Fruit fly (Drosophila melanogaster) whole organism, embryonic: ENCODE results near the gene CG32099.
A peak's percentile ranks its signal among the peaks of the same experiment; 100 is the strongest.

ENCODE experiments used
- Ada2b ChIP-seq: fragments of 200-800 bp; sonication (Bioruptor generic); IDR thresholded peaks from 2 replicates; pipeline ENCODE4 v1.3.6; 2022; ENCODE audit warnings: missing biosample characterization, missing genetic modification characterization
- CG11504 ChIP-seq: fragments of 200-800 bp; sonication (Bioruptor generic); optimal IDR thresholded peaks from 3 replicates; lab custom pipeline; 2019; ENCODE audit warnings: missing biosample characterization, mild to moderate bottlenecking, missing genetic modification characterization, moderate library complexity
- CG12219 ChIP-seq: fragments of 200-800 bp; sonication (Bioruptor generic); optimal IDR thresholded peaks from 3 replicates; lab custom pipeline; 2018; ENCODE audit warnings: missing biosample characterization, mild to moderate bottlenecking, missing genetic modification characterization
- CG14710 ChIP-seq: fragments of 200-800 bp; sonication (Bioruptor generic); optimal IDR thresholded peaks from 3 replicates; lab custom pipeline; 2019; ENCODE audit warnings: missing biosample characterization, mild to moderate bottlenecking, missing genetic modification characterization, moderate library complexity
- CG17186 ChIP-seq: fragments of 200-800 bp; sonication (Bioruptor generic); optimal IDR thresholded peaks from 3 replicates; lab custom pipeline; 2017; ENCODE audit warnings: missing biosample characterization, missing genetic modification reagents, missing genetic modification characterization
- CG17568 ChIP-seq: fragments of 200-800 bp; sonication (Bioruptor generic); optimal IDR thresholded peaks from 2 replicates; lab custom pipeline; 2018; ENCODE audit warnings: missing biosample characterization, mild to moderate bottlenecking, missing genetic modification characterization, moderate library complexity
- CG17829 ChIP-seq: fragments of 200-800 bp; optimal IDR thresholded peaks from 2 replicates; lab custom pipeline; 2019; ENCODE audit warnings: missing biosample characterization, mild to moderate bottlenecking, missing genetic modification characterization, moderate library complexity
- CG18599 ChIP-seq: fragments of 200-800 bp; sonication (Bioruptor generic); optimal IDR thresholded peaks from 3 replicates; lab custom pipeline; 2017; ENCODE audit warnings: missing biosample characterization, missing genetic modification characterization, mild to moderate bottlenecking, moderate library complexity, missing genetic modification reagents
- CG2120 ChIP-seq: fragments of 200-800 bp; sonication (Bioruptor generic); optimal IDR thresholded peaks from 3 replicates; lab custom pipeline; 2016; ENCODE audit warnings: missing biosample characterization, missing genetic modification characterization
- CG32772 ChIP-seq: fragments of 200-800 bp; sonication (Bioruptor generic); IDR thresholded peaks from 2 replicates; pipeline ENCODE4 v1.3.6; 2022; ENCODE audit warnings: missing biosample characterization, missing genetic modification characterization
- CG42726 ChIP-seq: fragments of 200-800 bp; sonication (Bioruptor generic); IDR thresholded peaks from 2 replicates; pipeline ENCODE4 v1.3.6; 2022; ENCODE audit warnings: missing biosample characterization, missing genetic modification characterization; ENCODE audit not compliant: partially characterized antibody
- CG5953 ChIP-seq: fragments of 200-800 bp; sonication (Bioruptor generic); IDR thresholded peaks from 2 replicates; pipeline ENCODE4 v1.3.6; 2022; ENCODE audit warnings: missing biosample characterization, missing genetic modification characterization
- CG6254 ChIP-seq: fragments of 200-800 bp; sonication (Bioruptor generic); optimal IDR thresholded peaks from 3 replicates; lab custom pipeline; 2017; ENCODE audit warnings: mild to moderate bottlenecking, missing biosample characterization, missing genetic modification reagents, missing genetic modification characterization
- CG9215 ChIP-seq: fragments of 200-800 bp; sonication (Bioruptor generic); IDR thresholded peaks from 2 replicates; pipeline ENCODE4 v1.3.6; 2022; ENCODE audit warnings: missing biosample characterization, missing genetic modification characterization
- CoRest ChIP-seq: fragments of 200-800 bp; sonication (Bioruptor generic); optimal IDR thresholded peaks from 3 replicates; lab custom pipeline; 2018; ENCODE audit warnings: missing biosample characterization, mild to moderate bottlenecking, missing genetic modification characterization, moderate library complexity
- Dek ChIP-seq: fragments of 200-800 bp; sonication (Bioruptor generic); optimal IDR thresholded peaks from 3 replicates; lab custom pipeline; 2019; ENCODE audit warnings: missing biosample characterization, mild to moderate bottlenecking, missing genetic modification characterization, moderate library complexity
- Hsf ChIP-seq: fragments of 200-800 bp; sonication (Bioruptor generic); optimal IDR thresholded peaks from 3 replicates; lab custom pipeline; 2016; ENCODE audit warnings: missing biosample characterization, missing genetic modification characterization
- MESR4 ChIP-seq: fragments of 200-800 bp; sonication (Bioruptor generic); optimal IDR thresholded peaks from 2 replicates; lab custom pipeline; 2018; ENCODE audit warnings: missing biosample characterization, mild to moderate bottlenecking, missing genetic modification characterization, moderate library complexity
- Med ChIP-seq: fragments of 200-800 bp; sonication (Bioruptor generic); peaks from one replicate; lab custom pipeline; 2016; ENCODE audit warnings: missing biosample characterization, missing genetic modification characterization, mild to moderate bottlenecking, inconsistent platforms, moderate library complexity
- NFAT ChIP-seq: fragments of 200-800 bp; sonication (Bioruptor generic); IDR thresholded peaks from 2 replicates; pipeline ENCODE4 v1.3.6; 2022; ENCODE audit warnings: missing biosample characterization, missing genetic modification characterization
- Nf-YB ChIP-seq: fragments of 200-800 bp; sonication (Bioruptor generic); optimal IDR thresholded peaks from 3 replicates; lab custom pipeline; 2019; ENCODE audit warnings: missing biosample characterization, mild to moderate bottlenecking, missing genetic modification characterization, moderate library complexity
- Optix ChIP-seq: fragments of 200-800 bp; sonication (Bioruptor generic); IDR thresholded peaks from 3 replicates; pipeline ENCODE4 v1.3.6; 2022; ENCODE audit warnings: missing biosample characterization, missing genetic modification characterization
- Rfx ChIP-seq: fragments of 200-800 bp; sonication (Bioruptor generic); IDR thresholded peaks from 2 replicates; pipeline ENCODE4 v1.3.6; 2022; ENCODE audit warnings: missing biosample characterization, missing genetic modification characterization
- Scr ChIP-seq: fragments of 200-800 bp; sonication (Bioruptor generic); IDR thresholded peaks from 2 replicates; pipeline ENCODE4 v1.3.6; 2022; ENCODE audit warnings: missing biosample characterization, missing genetic modification characterization; ENCODE audit not compliant: partially characterized antibody
- amos ChIP-seq: fragments of 200-800 bp; sonication (Bioruptor generic); IDR thresholded peaks from 2 replicates; pipeline ENCODE4 v1.3.6; 2022; ENCODE audit warnings: missing biosample characterization, missing genetic modification characterization; ENCODE audit not compliant: partially characterized antibody
- aop ChIP-seq: fragments of 200-800 bp; sonication (Bioruptor generic); IDR thresholded peaks from 2 replicates; pipeline ENCODE4 v1.3.6; 2022; ENCODE audit warnings: missing biosample characterization, missing genetic modification characterization
- bab2 ChIP-seq: fragments of 200-800 bp; sonication (Bioruptor generic); optimal IDR thresholded peaks from 2 replicates; lab custom pipeline; 2016; ENCODE audit warnings: missing biosample characterization, missing genetic modification characterization
- chm ChIP-seq: fragments of 200-800 bp; sonication (Bioruptor generic); IDR thresholded peaks from 2 replicates; pipeline ENCODE4 v1.3.6; 2022; ENCODE audit warnings: missing biosample characterization, missing genetic modification characterization
- corto ChIP-seq: fragments of 200-800 bp; sonication (Bioruptor generic); optimal IDR thresholded peaks from 2 replicates; lab custom pipeline; 2016; ENCODE audit warnings: missing biosample characterization, mild to moderate bottlenecking, missing genetic modification characterization, moderate library complexity
- crc ChIP-seq: fragments of 200-800 bp; sonication (Bioruptor generic); optimal IDR thresholded peaks from 2 replicates; lab custom pipeline; 2016; ENCODE audit warnings: missing biosample characterization, missing genetic modification characterization
- cwo ChIP-seq: fragments of 200-800 bp; sonication (Bioruptor generic); optimal IDR thresholded peaks from 3 replicates; lab custom pipeline; 2017; ENCODE audit warnings: missing biosample characterization, missing genetic modification characterization, mild to moderate bottlenecking, moderate library complexity, missing genetic modification reagents
- disco-r ChIP-seq: fragments of 200-800 bp; sonication (Bioruptor generic); optimal IDR thresholded peaks from 2 replicates; lab custom pipeline; 2016; ENCODE audit warnings: missing biosample characterization, missing genetic modification characterization
- exex ChIP-seq: fragments of 200-800 bp; sonication (Bioruptor generic); optimal IDR thresholded peaks from 4 replicates; lab custom pipeline; 2018; ENCODE audit warnings: missing biosample characterization, mild to moderate bottlenecking, missing genetic modification characterization, moderate library complexity
- ftz-f1 ChIP-seq: fragments of 200-800 bp; sonication (Bioruptor generic); optimal IDR thresholded peaks from 2 replicates; lab custom pipeline; 2016; ENCODE audit warnings: missing biosample characterization, missing genetic modification characterization
- her ChIP-seq: fragments of 200-800 bp; sonication (Bioruptor generic); optimal IDR thresholded peaks from 2 replicates; lab custom pipeline; 2016; ENCODE audit warnings: missing biosample characterization, missing genetic modification characterization
- kah ChIP-seq: fragments of 200-800 bp; sonication (Bioruptor generic); optimal IDR thresholded peaks from 2 replicates; lab custom pipeline; 2018; ENCODE audit warnings: missing biosample characterization, mild to moderate bottlenecking, missing genetic modification characterization
- nerfin-1 ChIP-seq: fragments of 200-800 bp; sonication (Bioruptor generic); optimal IDR thresholded peaks from 3 replicates; lab custom pipeline; 2019; ENCODE audit warnings: missing biosample characterization, mild to moderate bottlenecking, missing genetic modification characterization, moderate library complexity
- onecut ChIP-seq: fragments of 200-800 bp; sonication (Bioruptor generic); IDR thresholded peaks from 2 replicates; pipeline ENCODE4 v1.3.6; 2022; ENCODE audit warnings: missing biosample characterization, missing genetic modification characterization
- pum ChIP-seq: fragments of 200-800 bp; sonication (Bioruptor generic); optimal IDR thresholded peaks from 2 replicates; lab custom pipeline; 2016; ENCODE audit warnings: missing biosample characterization, missing genetic modification characterization
- pzg ChIP-seq: fragments of 200-800 bp; sonication (Bioruptor generic); optimal IDR thresholded peaks from 3 replicates; lab custom pipeline; 2018; ENCODE audit warnings: missing biosample characterization, mild to moderate bottlenecking, missing genetic modification characterization, moderate library complexity
- seq ChIP-seq: fragments of 200-800 bp; sonication (Bioruptor generic); IDR thresholded peaks from 2 replicates; pipeline ENCODE4 v1.3.6; 2022; ENCODE audit warnings: missing biosample characterization, missing genetic modification characterization
- slbo ChIP-seq: fragments of 200-800 bp; sonication (Bioruptor generic); IDR thresholded peaks from 2 replicates; pipeline ENCODE4 v1.3.6; 2022; ENCODE audit warnings: missing biosample characterization, missing genetic modification characterization
- sqz ChIP-seq: fragments of 200-800 bp; sonication (Bioruptor generic); optimal IDR thresholded peaks from 3 replicates; lab custom pipeline; 2018; ENCODE audit warnings: missing biosample characterization, mild to moderate bottlenecking, missing genetic modification characterization
- sr ChIP-seq: fragments of 200-800 bp; sonication (Bioruptor generic); IDR thresholded peaks from 3 replicates; pipeline ENCODE4 v1.3.6; 2022; ENCODE audit warnings: missing biosample characterization, missing genetic modification characterization
- tgo ChIP-seq: fragments of 200-800 bp; sonication (Bioruptor generic); IDR thresholded peaks from 3 replicates; pipeline ENCODE4 v1.3.6; 2022; ENCODE audit warnings: missing biosample characterization, missing genetic modification characterization
- toy ChIP-seq: fragments of 200-800 bp; sonication (Bioruptor generic); IDR thresholded peaks from 2 replicates; pipeline ENCODE4 v1.3.6; 2022; ENCODE audit warnings: missing biosample characterization, missing genetic modification characterization
- ttk ChIP-seq: fragments of 200-800 bp; sonication (Bioruptor generic); IDR thresholded peaks from 2 replicates; pipeline ENCODE4 v2.1.2; 2022; ENCODE audit warnings: missing biosample characterization, missing genetic modification characterization
- yki ChIP-seq: fragments of >200 bp; optimal IDR thresholded peaks from 3 replicates; lab custom pipeline; 2018
- zen ChIP-seq: fragments of 200-800 bp; sonication (Bioruptor generic); optimal IDR thresholded peaks from 3 replicates; lab custom pipeline; 2018; ENCODE audit warnings: missing biosample characterization, mild to moderate bottlenecking, missing genetic modification characterization, moderate library complexity
- zf30C ChIP-seq: fragments of 200-800 bp; sonication (Bioruptor generic); optimal IDR thresholded peaks from 3 replicates; lab custom pipeline; 2018; ENCODE audit warnings: missing biosample characterization, mild to moderate bottlenecking, missing genetic modification characterization

The CG32099 gene

DNA sequence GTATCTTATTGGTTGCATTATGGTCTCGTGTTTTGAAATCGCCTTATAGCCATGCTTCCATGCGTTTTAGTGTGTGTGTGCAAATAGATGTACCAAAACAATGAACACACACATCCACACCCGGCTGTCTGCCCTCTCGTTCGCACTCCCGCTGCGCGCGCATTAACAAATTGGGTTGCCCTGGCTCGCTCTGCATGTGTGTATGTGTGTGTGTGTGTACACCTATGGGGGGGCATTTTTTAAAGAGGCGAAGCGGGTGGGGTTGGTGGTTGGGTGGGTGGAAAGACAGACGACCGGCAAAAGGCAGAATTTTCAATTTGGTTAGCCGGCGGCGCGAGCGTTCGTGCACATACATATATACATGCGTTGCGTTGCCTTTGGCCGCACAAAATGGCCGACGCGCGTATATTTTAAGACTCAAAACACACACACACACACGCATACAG lies 24.9 kb upstream of the CG32099 start (continued):
- TF ChIP-seq slbo (GFP tag; lab: Robert Waterston, UW) (peak; percentile 18; the same call in 1 of the 2 replicates), zen (tag; lab: Kevin White, UChicago) (peak; percentile 56), corto (GFP tag; lab: Kevin White, UChicago) (no peak), tgo (GFP tag; lab: Robert Waterston, UW) (no peak), CG11504 (tag; lab: Kevin White, UChicago) (peak; percentile 16), CG6254 (GFP tag; lab: Kevin White, UChicago) (no peak), CG42726 (GFP tag; lab: Robert Waterston, UW) (peak; percentile 38; the same call in 1 of the 2 replicates), MESR4 (peak; percentile 60), amos (GFP tag; lab: Robert Waterston, UW) (peak; percentile 23; the same call in 1 of the 2 replicates), CG17829 (tag; lab: Kevin White, UChicago) (peak; percentile 40), CG32772 (GFP tag; lab: Robert Waterston, UW) (0 out of 2 replicates have a peak, but pooled peaks have one; percentile 10), CoRest (tag; lab: Kevin White, UChicago) (peak; percentile 57), CG12219 (GFP tag; lab: Kevin White, UChicago) (peak; percentile 55), disco-r (GFP tag; lab: Kevin White, UChicago) (no peak), CG18599 (GFP tag; lab: Kevin White, UChicago) (no peak), Med (peak; percentile 84), crc (GFP tag; lab: Kevin White, UChicago) (no peak), kah (peak; percentile 74), CG17568 (GFP tag; lab: Kevin White, UChicago) (peak; percentile 40), pum (GFP tag; lab: Kevin White, UChicago) (no peak), cwo (peak; percentile 91), NFAT (GFP tag; lab: Robert Waterston, UW) (peak; percentile 54; the same call in 1 of the 2 replicates), Optix (GFP tag; lab: Robert Waterston, UW) (0 out of 3 replicates have a peak, but pooled peaks have one; percentile 46), ttk (peak; percentile 72; the same call in 1 of the 2 replicates), CG5953 (GFP tag; lab: Robert Waterston, UW) (no peak), Dek (peak; percentile 21), Hsf (GFP tag; lab: Kevin White, UChicago) (no peak), chm (GFP tag; lab: Robert Waterston, UW) (peak; percentile 40; the same call in 1 of the 2 replicates), yki (no peak), Ada2b (GFP tag; lab: Robert Waterston, UW) (no peak), bab2 (GFP tag; lab: Kevin White, UChicago) (no peak), CG17186 (peak; percentile 14), toy (GFP tag; lab: Robert Waterston, UW) (no peak), exex (tag; lab: Kevin White, UChicago) (peak; percentile 61), Rfx (peak; percentile 39; the same call in 1 of the 2 replicates), pzg (GFP tag; lab: Kevin White, UChicago) (peak; percentile 42), CG2120 (GFP tag; lab: Kevin White, UChicago) (peak; percentile 3), nerfin-1 (tag; lab: Kevin White, UChicago) (peak; percentile 58), sr (GFP tag; lab: Robert Waterston, UW) (peak; percentile 92; the same call in 2 of the 3 replicates), CG9215 (GFP tag; lab: Robert Waterston, UW) (no peak), Scr (peak; percentile 19; the same call in 1 of the 2 replicates), aop (GFP tag; lab: Robert Waterston, UW) (no peak), seq (GFP tag; lab: Robert Waterston, UW) (peak; percentile 56; the same call in 1 of the 2 replicates), Nf-YB (GFP tag; lab: Kevin White, UChicago) (peak; percentile 67), ftz-f1 (peak; percentile 41), sqz (GFP tag; lab: Kevin White, UChicago) (peak; percentile 28), CG14710 (tag; lab: Kevin White, UChicago) (peak; percentile 9), her (GFP tag; lab: Kevin White, UChicago) (no peak), onecut (GFP tag; lab: Robert Waterston, UW) (peak; percentile 33; the same call in 1 of the 2 replicates), zf30C (GFP tag; lab: Kevin White, UChicago) (no peak)
